Fruit fly (Drosophila melanogaster): ENCODE data around the gene Acbp5.
A peak's percentile ranks its signal among the peaks of the same experiment; 100 is the strongest.

Acbp5 gene

dm6 chr3L:8833467-8833802 is 45.1 kb upstream of the Acbp5 start:
- TF ChIP-seq CG11902 (GFP tag; optimal IDR thresholded peaks at IDR 0.05) (no peak), achi (GFP tag; optimal IDR thresholded peaks at IDR 0.05) (no peak), vri (GFP tag; optimal IDR thresholded peaks at IDR 0.05) (peak; percentile 20)

dm6 chr3L:8832737-8833466 is 44.6 kb upstream of the Acbp5 start:
- TF ChIP-seq CG3919 (GFP tag; optimal IDR thresholded peaks at IDR 0.05) (no peak), Gug (GFP tag; IDR thresholded peaks at IDR 0.05) (no peak), lz (GFP tag; optimal IDR thresholded peaks at IDR 0.05) (no peak), Sox15 (GFP tag; optimal IDR thresholded peaks at IDR 0.05) (no peak), Eip78C (GFP tag) (peak; percentile 25)

- no peak for TF ChIP-seq CG11902 (GFP tag; optimal IDR thresholded peaks at IDR 0.05)
- no peak for TF ChIP-seq CG6792 (GFP tag; optimal IDR thresholded peaks at IDR 0.05)
- TF ChIP-seq salr (GFP tag; optimal IDR thresholded peaks at IDR 0.05): no peak
- TF ChIP-seq CG3919 (GFP tag; optimal IDR thresholded peaks at IDR 0.05): no peak
- TF ChIP-seq dsx (GFP tag; optimal IDR thresholded peaks at IDR 0.05; ENCODE audit: poor library complexity, severe bottlenecking): no peak
- no peak for TF ChIP-seq dac (GFP tag; optimal IDR thresholded peaks at IDR 0.05)
- no peak for TF ChIP-seq fd59A (GFP tag; optimal IDR thresholded peaks at IDR 0.05)
- no peak for TF ChIP-seq CG9139 (GFP tag; optimal IDR thresholded peaks at IDR 0.05)
- no peak for TF ChIP-seq CG15336 (GFP tag; IDR thresholded peaks at IDR 0.05)
- TF ChIP-seq Ets96B (tag; optimal IDR thresholded peaks at IDR 0.05): no peak
- TF ChIP-seq esn (GFP tag; optimal IDR thresholded peaks at IDR 0.05): no peak
- no peak for TF ChIP-seq pdm3 (GFP tag; optimal IDR thresholded peaks at IDR 0.05)
- no peak for TF ChIP-seq CG8119 (GFP tag; IDR thresholded peaks at IDR 0.05)
- TF ChIP-seq Eip75B (GFP tag; optimal IDR thresholded peaks at IDR 0.05): no peak
These were observed 42.6 kb upstream of the Acbp5 start for dm6 chr3L:8830954-8831353.

- TF ChIP-seq fkh (GFP tag; optimal IDR thresholded peaks at IDR 0.05) (peak; percentile 57), Blimp-1 (GFP tag; optimal IDR thresholded peaks at IDR 0.05) (no peak), Eip78C (GFP tag) (peak; percentile 69)
These were observed 41.8 kb upstream of the Acbp5 start for dm6 chr3L:8830017-8830702.

dm6 chr3L:8829572-8829971 is 41.2 kb upstream of the Acbp5 start:
- TF ChIP-seq CG32006 (GFP tag; optimal IDR thresholded peaks at IDR 0.05): no peak
- no peak for TF ChIP-seq CG16779 (tag; optimal IDR thresholded peaks at IDR 0.05)
- TF ChIP-seq Eip78C (GFP tag): peak; percentile 21

- TF ChIP-seq pdm3 (GFP tag; optimal IDR thresholded peaks at IDR 0.05) (no peak), ss (GFP tag; optimal IDR thresholded peaks at IDR 0.05) (peak in 1 of 2 experiments; percentile 21)
These were observed 39.5 kb upstream of the Acbp5 start for dm6 chr3L:8827868-8828159.

dm6 chr3L:8827133-8827867 is 39.0 kb upstream of the Acbp5 start, which contains the start of gene dally:
Gene dally, plus strand, starts transcription at chr3L:8827505.
- TF ChIP-seq pdm3 (GFP tag; optimal IDR thresholded peaks at IDR 0.05): no peak
- peak; percentile 50 for TF ChIP-seq Eip75B (GFP tag; optimal IDR thresholded peaks at IDR 0.05)
- TF ChIP-seq eg (GFP tag; IDR thresholded peaks at IDR 0.05): peak; percentile 60; the same call in 2 of the 3 replicates
- peak; percentile 60 to 67 for TF ChIP-seq ss (GFP tag; optimal IDR thresholded peaks at IDR 0.05)
- no peak for TF ChIP-seq Gug (GFP tag; IDR thresholded peaks at IDR 0.05)
- TF ChIP-seq CG1621 (tag; optimal IDR thresholded peaks at IDR 0.05): peak; percentile 16
- TF ChIP-seq Hr39 (GFP tag; optimal IDR thresholded peaks at IDR 0.05): no peak
- no peak for TF ChIP-seq CG11902 (GFP tag; optimal IDR thresholded peaks at IDR 0.05)
- TF ChIP-seq CG10631 (GFP tag; optimal IDR thresholded peaks at IDR 0.05): no peak
- no peak for TF ChIP-seq Hr38 (GFP tag; optimal IDR thresholded peaks at IDR 0.05)
- TF ChIP-seq CG15336 (GFP tag; IDR thresholded peaks at IDR 0.05): peak; percentile 54; the same call in 1 of the 2 replicates
- TF ChIP-seq CG16779 (tag; optimal IDR thresholded peaks at IDR 0.05): peak; percentile 54
- no peak for TF ChIP-seq CG4318 (GFP tag; optimal IDR thresholded peaks at IDR 0.05)
- TF ChIP-seq Ets96B (tag; optimal IDR thresholded peaks at IDR 0.05): peak; percentile 13
- TF ChIP-seq vri (GFP tag; optimal IDR thresholded peaks at IDR 0.05): peak; percentile 58
- peak; percentile 46 for TF ChIP-seq Met (GFP tag; optimal IDR thresholded peaks at IDR 0.05)
- TF ChIP-seq Lpt (GFP tag; optimal IDR thresholded peaks at IDR 0.05): no peak
- TF ChIP-seq spab (GFP tag; optimal IDR thresholded peaks at IDR 0.05): no peak
- TF ChIP-seq Smox (GFP tag; optimal IDR thresholded peaks at IDR 0.05): peak; percentile 20
- TF ChIP-seq salr (GFP tag; optimal IDR thresholded peaks at IDR 0.05): peak in 1 of 2 experiments; percentile 16
- TF ChIP-seq CG6276 (GFP tag; optimal IDR thresholded peaks at IDR 0.05): no peak

All from whole organism, prepupa.